Fruit fly (Drosophila melanogaster) whole organism, wandering third instar larva: ENCODE data around the gene ro.

Source experiments
- Dfd ChIP-seq: fragments of >200 bp; optimal IDR thresholded peaks from 2 replicates; lab custom pipeline; 2017; ENCODE audit warnings: missing biosample characterization, missing genetic modification characterization
- lola ChIP-seq: fragments of >200 bp; optimal IDR thresholded peaks from 2 replicates; lab custom pipeline; 2017; ENCODE audit warnings: missing biosample characterization, missing genetic modification characterization
- psq ChIP-seq: fragments of 200-800 bp; sonication (Bioruptor generic); optimal IDR thresholded peaks from 3 replicates; lab custom pipeline; 2017; ENCODE audit warnings: missing biosample characterization, mild to moderate bottlenecking, missing genetic modification characterization, moderate library complexity

- TF ChIP-seq psq (GFP tag; lab: Kevin White, UChicago), result no peak
- TF ChIP-seq lola, result no peak
- no peak for TF ChIP-seq Dfd
These were observed 15.3 kb upstream of the ro start for dm6 chr3R:26896260-26896659.
